Fruit fly (Drosophila melanogaster) whole organism, embryonic: Measurements from ENCODE around the gene CG2006.
A peak's percentile ranks its signal among the peaks of the same experiment; 100 is the strongest.

Experiments used
- Abd-B ChIP-seq: fragments of 200-800 bp; sonication (Bioruptor generic); optimal IDR thresholded peaks from 2 replicates; lab custom pipeline; 2018; ENCODE audit warnings: missing biosample characterization, mild to moderate bottlenecking, missing genetic modification characterization, moderate library complexity
- Atf-2 ChIP-seq: fragments of 200-800 bp; sonication (Bioruptor generic); optimal IDR thresholded peaks from 2 replicates; lab custom pipeline; 2016; ENCODE audit warnings: missing biosample characterization, missing genetic modification characterization
- CG10274 ChIP-seq: fragments of 200-800 bp; sonication (Bioruptor generic); optimal IDR thresholded peaks from 3 replicates; lab custom pipeline; 2017; ENCODE audit warnings: missing biosample characterization, mild to moderate bottlenecking, missing genetic modification characterization
- CG11560 ChIP-seq: fragments of 200-800 bp; sonication (Bioruptor generic); IDR thresholded peaks from 3 replicates; pipeline ENCODE4 v1.3.6; 2022; ENCODE audit warnings: missing biosample characterization, missing genetic modification characterization
- CG11695 ChIP-seq: fragments of 200-800 bp; sonication (Bioruptor generic); IDR thresholded peaks from 3 replicates; pipeline ENCODE4 v1.3.6; 2022; ENCODE audit warnings: missing biosample characterization, missing genetic modification characterization
- CG12769 ChIP-seq: fragments of 200-800 bp; sonication (Bioruptor generic); optimal IDR thresholded peaks from 2 replicates; lab custom pipeline; 2019; ENCODE audit warnings: missing biosample characterization, mild to moderate bottlenecking, missing genetic modification characterization, moderate library complexity
- CG13123 ChIP-seq: fragments of 200-800 bp; sonication (Bioruptor generic); optimal IDR thresholded peaks from 2 replicates; lab custom pipeline; 2016; ENCODE audit warnings: missing biosample characterization, missing genetic modification characterization
- CG13775 ChIP-seq: fragments of 200-800 bp; sonication (Bioruptor generic); optimal IDR thresholded peaks from 3 replicates; lab custom pipeline; 2017; ENCODE audit warnings: missing biosample characterization, mild to moderate bottlenecking, missing genetic modification characterization
- CG1602 ChIP-seq: fragments of 200-800 bp; sonication (Bioruptor generic); optimal IDR thresholded peaks from 3 replicates; lab custom pipeline; 2016; ENCODE audit warnings: missing biosample characterization, missing genetic modification characterization
- CG16813 ChIP-seq: fragments of 200-800 bp; sonication (Bioruptor generic); IDR thresholded peaks from 3 replicates; pipeline ENCODE4 v1.3.6; 2022; ENCODE audit warnings: missing biosample characterization, missing genetic modification characterization; ENCODE audit not compliant: partially characterized antibody
- CG17359 ChIP-seq: fragments of 200-800 bp; sonication (Bioruptor generic); optimal IDR thresholded peaks from 3 replicates; lab custom pipeline; 2018; ENCODE audit warnings: missing biosample characterization, mild to moderate bottlenecking, missing genetic modification characterization, moderate library complexity
- CG3065 ChIP-seq: fragments of 200-800 bp; sonication (Bioruptor generic); optimal IDR thresholded peaks from 2 replicates; lab custom pipeline; 2016; ENCODE audit warnings: missing biosample characterization, missing genetic modification characterization
- CG3726 ChIP-seq: fragments of 200-800 bp; sonication (Bioruptor generic); IDR thresholded peaks from 3 replicates; pipeline ENCODE4, ENCODE4 v1.3.6; 2022; ENCODE audit warnings: missing biosample characterization, missing genetic modification characterization
- CG4360 ChIP-seq: fragments of 200-800 bp; sonication (Bioruptor generic); IDR thresholded peaks from 2 replicates; pipeline ENCODE4 v1.3.6; 2022; ENCODE audit warnings: missing biosample characterization, missing genetic modification characterization
- CG7556 ChIP-seq: fragments of 200-800 bp; sonication (Bioruptor generic); optimal IDR thresholded peaks from 2 replicates; lab custom pipeline; 2017; ENCODE audit warnings: missing biosample characterization, mild to moderate bottlenecking, missing genetic modification characterization
- CG7839 ChIP-seq: fragments of 200-800 bp; sonication (Bioruptor generic); optimal IDR thresholded peaks from 3 replicates; lab custom pipeline; 2018; ENCODE audit warnings: missing biosample characterization, mild to moderate bottlenecking, missing genetic modification characterization, moderate library complexity
- CG7987 ChIP-seq: fragments of 200-800 bp; sonication (Bioruptor generic); optimal IDR thresholded peaks from 2 replicates; lab custom pipeline; 2018; ENCODE audit warnings: missing biosample characterization, mild to moderate bottlenecking, missing genetic modification characterization, moderate library complexity
- CG8388 ChIP-seq: fragments of 200-800 bp; sonication (Bioruptor generic); optimal IDR thresholded peaks from 2 replicates; lab custom pipeline; 2019; ENCODE audit warnings: missing biosample characterization, mild to moderate bottlenecking, missing genetic modification characterization, moderate library complexity
- CG9932 ChIP-seq: fragments of 200-800 bp; sonication (Bioruptor generic); IDR thresholded peaks from 2 replicates; pipeline ENCODE4 v1.3.6; 2022; ENCODE audit warnings: missing biosample characterization, missing genetic modification characterization
- Camta ChIP-seq: fragments of 200-800 bp; sonication (Bioruptor generic); optimal IDR thresholded peaks from 2 replicates; lab custom pipeline; 2016; ENCODE audit warnings: missing biosample characterization, missing genetic modification characterization
- D19A ChIP-seq: fragments of 200-800 bp; optimal IDR thresholded peaks from 3 replicates; lab custom pipeline; 2019; ENCODE audit warnings: missing biosample characterization, mild to moderate bottlenecking, missing genetic modification characterization, moderate library complexity
- Drgx ChIP-seq: fragments of 200-800 bp; sonication (Bioruptor generic); IDR thresholded peaks from 2 replicates; pipeline ENCODE4 v1.3.6; 2022; ENCODE audit warnings: missing biosample characterization, missing genetic modification characterization
- Ets65A ChIP-seq: fragments of 200-800 bp; sonication (Bioruptor generic); peaks from one replicate; lab custom pipeline; 2016; ENCODE audit warnings: missing biosample characterization, missing genetic modification characterization
- Fer1 ChIP-seq: fragments of 200-800 bp; sonication (Bioruptor generic); optimal IDR thresholded peaks from 2 replicates; lab custom pipeline; 2017; ENCODE audit warnings: missing biosample characterization, mild to moderate bottlenecking, missing genetic modification characterization
- GATAe ChIP-seq: fragments of 200-800 bp; sonication (Bioruptor generic); conservative IDR thresholded peaks from 2 replicates; pipeline ENCODE4 v1.3.6; 2022; ENCODE audit warnings: missing biosample characterization, missing genetic modification characterization
- Gug ChIP-seq: fragments of 200-800 bp; sonication (Bioruptor generic); IDR thresholded peaks from 4 replicates; pipeline ENCODE4 v1.3.6; 2022; ENCODE audit warnings: missing biosample characterization, missing genetic modification characterization
- H15 ChIP-seq: fragments of 200-800 bp; sonication (Bioruptor generic); IDR thresholded peaks from 3 replicates; pipeline ENCODE4 v1.3.6; 2022; ENCODE audit warnings: missing biosample characterization, missing genetic modification characterization
- HLH54F ChIP-seq: fragments of 200-800 bp; sonication (Bioruptor generic); optimal IDR thresholded peaks from 3 replicates; lab custom pipeline; 2016; ENCODE audit warnings: missing biosample characterization, missing genetic modification characterization
- Hmr ChIP-seq: fragments of 200-800 bp; sonication (Bioruptor generic); optimal IDR thresholded peaks from 3 replicates; lab custom pipeline; 2017; ENCODE audit warnings: mild to moderate bottlenecking, missing biosample characterization, missing genetic modification reagents, missing genetic modification characterization
- Hr39 ChIP-seq: fragments of >200 bp; optimal IDR thresholded peaks from 2 replicates; lab custom pipeline; 2017
- NC2β ChIP-seq: fragments of 200-800 bp; sonication (Bioruptor generic); optimal IDR thresholded peaks from 2 replicates; lab custom pipeline; 2016; ENCODE audit warnings: missing biosample characterization, missing genetic modification characterization
- NFAT ChIP-seq: fragments of 200-800 bp; sonication (Bioruptor generic); IDR thresholded peaks from 2 replicates; pipeline ENCODE4 v1.3.6; 2022; ENCODE audit warnings: missing biosample characterization, missing genetic modification characterization
- Xrp1 ChIP-seq: fragments of 200-800 bp; sonication (Bioruptor generic); IDR thresholded peaks from 2 replicates; pipeline ENCODE4 v1.3.6; 2022; ENCODE audit warnings: missing biosample characterization, missing genetic modification characterization
- ato ChIP-seq: fragments of 200-800 bp; sonication (Bioruptor generic); IDR thresholded peaks from 2 replicates; pipeline ENCODE4 v1.3.6; 2022; ENCODE audit warnings: missing biosample characterization, missing genetic modification characterization; ENCODE audit not compliant: partially characterized antibody
- bcd ChIP-seq: fragments of 200-800 bp; sonication (Bioruptor generic); optimal IDR thresholded peaks from 2 replicates; lab custom pipeline; 2017; ENCODE audit warnings: missing biosample characterization, mild to moderate bottlenecking, missing genetic modification characterization
- crol ChIP-seq: fragments of 200-800 bp; sonication (Bioruptor generic); IDR thresholded peaks from 2 replicates; pipeline ENCODE4 v1.3.6; 2022; ENCODE audit warnings: missing biosample characterization, missing genetic modification characterization
- crp ChIP-seq, 2 experiments: fragments of 200-800 bp; sonication (Bioruptor generic); optimal IDR thresholded peaks; 2 replicates in 1 of 2; 3 replicates in 1 of 2; lab custom pipeline; 2017; ENCODE audit warnings: missing biosample characterization in 2 of 2, missing genetic modification characterization in 2 of 2, mild to moderate bottlenecking in 1 of 2, moderate library complexity in 1 of 2
- dysf ChIP-seq: fragments of 200-800 bp; sonication (Bioruptor generic); IDR thresholded peaks from 3 replicates; pipeline ENCODE4 v1.3.6; 2022; ENCODE audit warnings: missing biosample characterization, missing genetic modification characterization
- eyg ChIP-seq: fragments of 200-800 bp; sonication (Bioruptor generic); optimal IDR thresholded peaks from 3 replicates; lab custom pipeline; 2016; ENCODE audit warnings: missing biosample characterization, missing genetic modification characterization
- fd96Cb ChIP-seq: fragments of 200-800 bp; sonication (Bioruptor generic); optimal IDR thresholded peaks from 2 replicates; lab custom pipeline; 2018; ENCODE audit warnings: missing biosample characterization, mild to moderate bottlenecking, missing genetic modification characterization, moderate library complexity
- grau ChIP-seq: fragments of 200-800 bp; optimal IDR thresholded peaks from 3 replicates; lab custom pipeline; 2019; ENCODE audit warnings: missing biosample characterization, mild to moderate bottlenecking, missing genetic modification characterization, moderate library complexity
- phol ChIP-seq: fragments of 200-800 bp; sonication (Bioruptor generic); optimal IDR thresholded peaks from 3 replicates; lab custom pipeline; 2018; ENCODE audit warnings: missing biosample characterization, mild to moderate bottlenecking, missing genetic modification characterization, moderate library complexity
- pita ChIP-seq: fragments of 200-800 bp; sonication (Bioruptor generic); optimal IDR thresholded peaks from 2 replicates; lab custom pipeline; 2017; ENCODE audit warnings: missing biosample characterization, mild to moderate bottlenecking, missing genetic modification characterization
- pum ChIP-seq: fragments of 200-800 bp; sonication (Bioruptor generic); optimal IDR thresholded peaks from 2 replicates; lab custom pipeline; 2016; ENCODE audit warnings: missing biosample characterization, missing genetic modification characterization
- ro ChIP-seq: fragments of 200-800 bp; sonication (Bioruptor generic); IDR thresholded peaks from 2 replicates; pipeline ENCODE4 v1.3.6; 2022; ENCODE audit warnings: missing biosample characterization, missing genetic modification characterization
- scrt ChIP-seq: fragments of 200-800 bp; sonication (Bioruptor generic); optimal IDR thresholded peaks from 2 replicates; lab custom pipeline; 2018; ENCODE audit warnings: missing biosample characterization, mild to moderate bottlenecking, missing genetic modification characterization, moderate library complexity
- seq ChIP-seq: fragments of 200-800 bp; sonication (Bioruptor generic); IDR thresholded peaks from 2 replicates; pipeline ENCODE4 v1.3.6; 2022; ENCODE audit warnings: missing biosample characterization, missing genetic modification characterization
- sisA ChIP-seq: fragments of 200-800 bp; sonication (Bioruptor generic); IDR thresholded peaks from 2 replicates; pipeline ENCODE4 v1.3.6; 2022; ENCODE audit warnings: missing biosample characterization, missing genetic modification characterization
- tap ChIP-seq: fragments of 200-800 bp; optimal IDR thresholded peaks from 3 replicates; lab custom pipeline; 2019; ENCODE audit warnings: missing biosample characterization, mild to moderate bottlenecking, missing genetic modification characterization, moderate library complexity
- toy ChIP-seq: fragments of 200-800 bp; sonication (Bioruptor generic); IDR thresholded peaks from 2 replicates; pipeline ENCODE4 v1.3.6; 2022; ENCODE audit warnings: missing biosample characterization, missing genetic modification characterization
- twi ChIP-seq: fragments of 200-800 bp; optimal IDR thresholded peaks from 2 replicates; lab custom pipeline; 2019; ENCODE audit warnings: missing biosample characterization, mild to moderate bottlenecking, missing genetic modification characterization, moderate library complexity
- vvl ChIP-seq: fragments of 200-800 bp; sonication (Bioruptor generic); IDR thresholded peaks from 2 replicates; pipeline ENCODE4 v1.3.6; 2022; ENCODE audit warnings: missing biosample characterization, missing genetic modification characterization
- zfh1 ChIP-seq: fragments of 200-800 bp; sonication (Bioruptor generic); IDR thresholded peaks from 3 replicates; pipeline ENCODE4 v1.3.6; 2022; ENCODE audit warnings: missing biosample characterization, missing genetic modification characterization

CG2006 gene

DNA sequence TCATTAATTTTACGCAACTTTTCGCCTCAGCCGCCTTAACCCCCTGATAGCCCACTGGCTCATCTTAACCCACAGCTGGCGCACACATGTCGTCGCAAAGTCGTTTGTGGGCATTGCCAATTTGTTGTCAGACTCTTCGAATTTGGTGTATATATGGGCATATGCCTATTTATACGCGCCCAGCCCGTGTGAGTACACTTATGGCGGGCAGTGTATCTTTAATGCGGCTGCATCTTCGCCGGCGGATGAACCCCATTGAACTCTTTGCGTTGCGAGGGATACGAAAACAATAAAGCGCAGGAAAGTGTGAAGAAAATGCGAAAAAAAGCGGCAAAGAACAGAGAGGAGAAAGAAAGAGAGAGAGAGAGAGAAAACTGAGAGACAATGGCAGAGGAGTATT is 28.2 kb upstream of the CG2006 start (continued):
- TF ChIP-seq Atf-2 (no peak), CG11695 (GFP tag; lab: Robert Waterston, UW) (0 out of 3 replicates have a peak, but pooled peaks have one; percentile 28), CG11560 (tag; lab: Robert Waterston, UW) (no peak), Drgx (GFP tag; lab: Robert Waterston, UW) (peak; percentile 36; the same call in 1 of the 2 replicates), CG3065 (no peak), dysf (GFP tag; lab: Robert Waterston, UW) (no peak; the same call in 2 of the 3 replicates), CG8388 (GFP tag; lab: Kevin White, UChicago) (peak; percentile 16), toy (no peak), CG13775 (no peak), NFAT (GFP tag; lab: Robert Waterston, UW) (no peak), Hr39 (lab: Kevin White, UChicago) (no peak), bcd (GFP tag; lab: Kevin White, UChicago) (no peak), Ets65A (GFP tag; lab: Kevin White, UChicago) (peak; percentile 82), pum (no peak), H15 (GFP tag; lab: Robert Waterston, UW) (no peak), CG17359 (tag; lab: Kevin White, UChicago) (no peak), scrt (no peak), tap (tag; lab: Kevin White, UChicago) (no peak), NC2β (GFP tag; lab: Kevin White, UChicago) (no peak), D19A (tag; lab: Kevin White, UChicago) (peak; percentile 24), fd96Cb (no peak), CG16813 (GFP tag; lab: Robert Waterston, UW) (no peak), CG1602 (no peak), CG12769 (tag; lab: Kevin White, UChicago) (no peak), vvl (no peak), sisA (no peak), Xrp1 (GFP tag; lab: Robert Waterston, UW) (no peak), CG7839 (tag; lab: Kevin White, UChicago) (no peak), Gug (GFP tag; lab: Robert Waterston, UW) (no peak), crp (GFP tag; optimal IDR thresholded peaks at IDR 0.05; lab: Kevin White, UChicago) (no peak), CG9932 (GFP tag; lab: Robert Waterston, UW) (no peak), zfh1 (GFP tag; lab: Robert Waterston, UW) (no peak), seq (GFP tag; lab: Robert Waterston, UW) (no peak), eyg (no peak), pita (GFP tag; lab: Kevin White, UChicago) (no peak), crol (0 out of 2 replicates have a peak, but pooled peaks have one; percentile 19), CG4360 (GFP tag; lab: Robert Waterston, UW) (no peak), ato (GFP tag; lab: Robert Waterston, UW) (no peak), CG7987 (GFP tag; lab: Kevin White, UChicago) (no peak), CG3726 (GFP tag; lab: Robert Waterston, UW) (0 out of 3 replicates have a peak, but pooled peaks have one; percentile 33), Fer1 (GFP tag; lab: Kevin White, UChicago) (no peak), CG7556 (GFP tag; lab: Kevin White, UChicago) (no peak), Camta (GFP tag; lab: Kevin White, UChicago) (no peak), grau (tag; lab: Kevin White, UChicago) (no peak), Abd-B (no peak), CG13123 (GFP tag; lab: Kevin White, UChicago) (no peak), Hmr (GFP tag; lab: Kevin White, UChicago) (no peak), HLH54F (GFP tag; lab: Kevin White, UChicago) (no peak), ro (GFP tag; lab: Robert Waterston, UW) (no peak), GATAe (GFP tag; lab: Robert Waterston, UW) (no peak), twi (tag; lab: Kevin White, UChicago) (peak; percentile 94), CG10274 (GFP tag; lab: Kevin White, UChicago) (no peak), phol (no peak)
